Worm (Caenorhabditis elegans): ENCODE measurements around the gene nhr-203.

Gene nhr-203

ce11 chrV:487980-488379 is 28.4 kb downstream of the nhr-203 start:
- TF ChIP-seq egl-43 (GFP tag; IDR thresholded peaks at IDR 0.05) = 0 out of 2 replicates have a peak, but pooled peaks have one; percentile 63
- peak; percentile 64 for TF ChIP-seq set-16 (GFP tag; IDR thresholded peaks at IDR 0.05)
- no peak for TF ChIP-seq Y75B8A.6 (GFP tag; IDR thresholded peaks at IDR 0.05)
- TF ChIP-seq php-3 (GFP tag; IDR thresholded peaks at IDR 0.05) = no peak
- TF ChIP-seq aha-1 (tag) = peak; percentile 11
- 0 out of 2 replicates have a peak, but pooled peaks have one; percentile 3 for TF ChIP-seq lim-7 (GFP tag; IDR thresholded peaks at IDR 0.05)
- no peak for TF ChIP-seq ceh-28 (tag; optimal IDR thresholded peaks at IDR 0.05)

- TF ChIP-seq pqm-1 (tag; optimal IDR thresholded peaks at IDR 0.05) (peak; percentile 20), nhr-28 (tag; optimal IDR thresholded peaks at IDR 0.05) (peak; percentile 78), gei-8 (GFP tag; optimal IDR thresholded peaks at IDR 0.05) (no peak), nhr-42 (GFP tag; IDR thresholded peaks at IDR 0.05) (no peak), dmd-6 (GFP tag; IDR thresholded peaks at IDR 0.05) (peak; percentile 48; the same call in 1 of the 2 replicates), daf-16 (GFP tag; optimal IDR thresholded peaks at IDR 0.05) (no peak), daf-16 (tag; optimal IDR thresholded peaks at IDR 0.05) (peak; percentile 26)
These were observed 29.7 kb downstream of the nhr-203 start, which contains the start of gene nhr-106 for ce11 chrV:489320-489719. TSS of gene nhr-106 (plus strand) at chrV:489620.

ce11 chrV:491432-491831 is 31.8 kb downstream of the nhr-203 start, which contains the start of gene str-196:
TSS of gene str-196 (plus strand) at chrV:491732.
- TF ChIP-seq egl-27 (tag; optimal IDR thresholded peaks at IDR 0.05) = no peak
- no peak for TF ChIP-seq daf-12 (tag; optimal IDR thresholded peaks at IDR 0.05)
- TF ChIP-seq php-3 (GFP tag; IDR thresholded peaks at IDR 0.05) = no peak
- no peak for TF ChIP-seq madf-5 (GFP tag; IDR thresholded peaks at IDR 0.05)
- no peak for TF ChIP-seq hmg-1.1 (GFP tag; IDR thresholded peaks at IDR 0.05)
- TF ChIP-seq lin-1 (GFP tag; IDR thresholded peaks at IDR 0.05) = no peak
- no peak for TF ChIP-seq ceh-82 (tag; optimal IDR thresholded peaks at IDR 0.05)
- TF ChIP-seq ZK546.5 (tag; optimal IDR thresholded peaks at IDR 0.05) = no peak
- TF ChIP-seq mep-1 (tag; optimal IDR thresholded peaks at IDR 0.05) = no peak
- no peak for TF ChIP-seq F26F4.8 (GFP tag; conservative IDR thresholded peaks at IDR 0.05)
- TF ChIP-seq madf-9 (GFP tag; conservative IDR thresholded peaks at IDR 0.05) = no peak
- TF ChIP-seq T26A8.4 (GFP tag; IDR thresholded peaks at IDR 0.05) = no peak
- TF ChIP-seq F37D6.2 (tag; optimal IDR thresholded peaks at IDR 0.05) = no peak
- TF ChIP-seq nhr-48 (tag; optimal IDR thresholded peaks at IDR 0.05) = no peak
- TF ChIP-seq vab-7 (GFP tag; IDR thresholded peaks at IDR 0.05) = no peak
- no peak for TF ChIP-seq sdz-12 (GFP tag; optimal IDR thresholded peaks at IDR 0.05)

- TF ChIP-seq T20F7.1 (GFP tag; optimal IDR thresholded peaks at IDR 0.05) = no peak
- peak; percentile 51 for TF ChIP-seq hlh-11 (tag; optimal IDR thresholded peaks at IDR 0.05)
- peak; percentile 77 for TF ChIP-seq dmd-6 (GFP tag; IDR thresholded peaks at IDR 0.05)
- TF ChIP-seq nhr-102 (tag; optimal IDR thresholded peaks at IDR 0.05) = peak; percentile 36
- no peak for TF ChIP-seq ceh-32 (tag; optimal IDR thresholded peaks at IDR 0.05; ENCODE audit: poor library complexity)
- no peak for TF ChIP-seq unc-39 (tag; optimal IDR thresholded peaks at IDR 0.05)
- TF ChIP-seq zag-1 (tag; optimal IDR thresholded peaks at IDR 0.05) = no peak
- no peak for TF ChIP-seq hif-1 (tag; optimal IDR thresholded peaks at IDR 0.05)
- TF ChIP-seq Y48G9A.11 (GFP tag; IDR thresholded peaks at IDR 0.05) = no peak
- peak; percentile 71 for TF ChIP-seq dve-1 (tag; optimal IDR thresholded peaks at IDR 0.05; ENCODE audit: insufficient read depth)
- TF ChIP-seq F44E2.7 (GFP tag; IDR thresholded peaks at IDR 0.05) = no peak
- TF ChIP-seq gei-8 (GFP tag; optimal IDR thresholded peaks at IDR 0.05) = no peak
- no peak for TF ChIP-seq hlh-30 (tag; optimal IDR thresholded peaks at IDR 0.05; ENCODE audit: insufficient read depth)
- TF ChIP-seq nhr-77 (tag; optimal IDR thresholded peaks at IDR 0.05) = peak; percentile 38
- TF ChIP-seq aha-1 (tag) = peak; percentile 38
- TF ChIP-seq daf-16 (GFP tag; optimal IDR thresholded peaks at IDR 0.05) = no peak
- peak; percentile 82 for TF ChIP-seq daf-16 (tag; optimal IDR thresholded peaks at IDR 0.05)
- peak; percentile 36 for TF ChIP-seq mes-2 (tag; optimal IDR thresholded peaks at IDR 0.05; ENCODE audit: poor library complexity, severe bottlenecking)
- no peak for TF ChIP-seq tag-97 (GFP tag; IDR thresholded peaks at IDR 0.05)
- TF ChIP-seq dmd-9 (GFP tag; IDR thresholded peaks at IDR 0.05) = no peak
- peak; percentile 58; the same call in 1 of the 2 replicates for TF ChIP-seq lin-1 (GFP tag; IDR thresholded peaks at IDR 0.05)
- no peak for TF ChIP-seq mep-1 (tag; optimal IDR thresholded peaks at IDR 0.05)
- TF ChIP-seq ceh-28 (tag; optimal IDR thresholded peaks at IDR 0.05) = peak; percentile 48
- TF ChIP-seq mdl-1 (tag; optimal IDR thresholded peaks at IDR 0.05) = peak in 1 of 2 experiments; percentile 10
- peak; percentile 62 for TF ChIP-seq pqm-1 (tag; optimal IDR thresholded peaks at IDR 0.05)
- TF ChIP-seq egl-43 (GFP tag; IDR thresholded peaks at IDR 0.05) = no peak
- no peak for TF ChIP-seq daf-8 (GFP tag; IDR thresholded peaks at IDR 0.05)
These were observed 34.7 kb downstream of the nhr-203 start, which contains the start of gene nhr-131 for ce11 chrV:494284-494683. TSS of gene nhr-131 (plus strand) at chrV:494370.

Data from whole organism, L4 larva.